Worm (Caenorhabditis elegans) whole organism, early embryonic: ENCODE data around the gene srh-24.

Experiments
- B0310.2 ChIP-seq: sonication (generic microtip); optimal IDR thresholded peaks from 2 replicates; lab custom pipeline; 2016; ENCODE audit warnings: mild to moderate bottlenecking, missing genetic modification characterization, missing compliant biosample characterization
- F13C5.2 ChIP-seq: sonication (generic microtip); optimal IDR thresholded peaks from 2 replicates; lab custom pipeline; 2017; ENCODE audit warnings: mild to moderate bottlenecking, missing genetic modification characterization, inconsistent platforms, missing compliant biosample characterization
- aly-1 ChIP-seq: sonication (generic microtip); optimal IDR thresholded peaks from 2 replicates; lab custom pipeline; 2016; ENCODE audit warnings: missing genetic modification characterization, missing compliant biosample characterization
- ama-1 ChIP-seq: fragments of 150-350 bp; optimal IDR thresholded peaks from 2 replicates; lab custom pipeline; 2014
- ceh-13 ChIP-seq: fragments of 200-800 bp; sonication (Bioruptor generic); optimal IDR thresholded peaks from 2 replicates; lab custom pipeline; 2018; ENCODE audit warnings: mild to moderate bottlenecking, missing genetic modification characterization, missing compliant biosample characterization
- ceh-36 ChIP-seq: sonication (generic microtip); optimal IDR thresholded peaks from 2 replicates; lab custom pipeline; 2016; ENCODE audit warnings: missing genetic modification characterization, inconsistent platforms, missing compliant biosample characterization
- ets-7 ChIP-seq: sonication (generic microtip); optimal IDR thresholded peaks from 2 replicates; lab custom pipeline; 2016; ENCODE audit warnings: missing genotype, missing genetic modification characterization, missing compliant biosample characterization
- flt-1 ChIP-seq: fragments of 200-800 bp; sonication (Bioruptor generic); IDR thresholded peaks from 2 replicates; pipeline ENCODE4 v1.3.6; 2022; ENCODE audit warnings: missing genetic modification characterization, missing compliant biosample characterization
- hmbx-1 ChIP-seq: sonication (generic microtip); optimal IDR thresholded peaks from 2 replicates; lab custom pipeline; 2016; ENCODE audit warnings: mild to moderate bottlenecking, missing genetic modification characterization, missing compliant biosample characterization
- hmg-4 ChIP-seq: fragments of 200-800 bp; sonication (Bioruptor generic); optimal IDR thresholded peaks from 2 replicates; lab custom pipeline; 2018; ENCODE audit warnings: mild to moderate bottlenecking, missing genetic modification characterization, missing compliant biosample characterization
- hnd-1 ChIP-seq: sonication (generic microtip); optimal IDR thresholded peaks from 2 replicates; lab custom pipeline; 2016; ENCODE audit warnings: missing genetic modification characterization, missing compliant biosample characterization
- pes-1 ChIP-seq: fragments of 200-800 bp; sonication (Bioruptor generic); IDR thresholded peaks from 2 replicates; pipeline ENCODE4 v1.3.6; 2022; ENCODE audit warnings: missing genetic modification reagents, missing genetic modification characterization, missing compliant biosample characterization
- scrt-1 ChIP-seq: fragments of 200-800 bp; sonication (Bioruptor generic); IDR thresholded peaks from 2 replicates; pipeline ENCODE4 v1.3.6; 2022; ENCODE audit warnings: missing genetic modification characterization, missing compliant biosample characterization
- sea-1 ChIP-seq: fragments of 200-800 bp; sonication (Bioruptor generic); conservative IDR thresholded peaks from 2 replicates; pipeline ENCODE4 v1.3.6; 2022; ENCODE audit warnings: missing genetic modification characterization, missing compliant biosample characterization
- tbx-11 ChIP-seq: fragments of 200-800 bp; sonication (Bioruptor generic); IDR thresholded peaks from 2 replicates; pipeline ENCODE4 v1.3.6; 2022; ENCODE audit warnings: missing genetic modification characterization, missing compliant biosample characterization
- tbx-37 ChIP-seq: fragments of 200-800 bp; sonication (Bioruptor generic); conservative IDR thresholded peaks from 2 replicates; pipeline ENCODE4 v1.3.6; 2022; ENCODE audit warnings: missing genetic modification reagents, missing genetic modification characterization, missing compliant biosample characterization
- tra-4 ChIP-seq: sonication (generic microtip); optimal IDR thresholded peaks from 2 replicates; lab custom pipeline; 2017; ENCODE audit warnings: missing genetic modification characterization, missing compliant biosample characterization

srh-24 gene

ce11 chrV:14001929-14002328, 41.1 kb upstream of the srh-24 start:
- TF ChIP-seq ceh-36 (tag; lab: Kevin White, UChicago) (no peak), tbx-11 (GFP tag; lab: Robert Waterston, UW) (no peak), tra-4 (tag; lab: Kevin White, UChicago) (no peak), hmg-4 (no peak), F13C5.2 (tag; lab: Kevin White, UChicago) (no peak), aly-1 (tag; lab: Kevin White, UChicago) (no peak), flt-1 (no peak), hmbx-1 (tag; lab: Kevin White, UChicago) (no peak), scrt-1 (GFP tag; lab: Robert Waterston, UW) (no peak), tbx-37 (GFP tag; lab: Robert Waterston, UW) (no peak), ets-7 (tag; lab: Kevin White, UChicago) (no peak), sea-1 (GFP tag; lab: Robert Waterston, UW) (no peak), hnd-1 (tag; lab: Kevin White, UChicago) (no peak)

- no peak for TF ChIP-seq hnd-1 (tag; lab: Kevin White, UChicago)
- TF ChIP-seq ceh-13 (GFP tag; lab: Kevin White, UChicago) = no peak
These were observed 32.7 kb upstream of the srh-24 start for ce11 chrV:13993478-13993877.

ce11 chrV:13992485-13992884, 31.7 kb upstream of the srh-24 start, which contains the start of gene droe-4:
Gene droe-4, plus strand, starts transcription at chrV:13992656.
- TF ChIP-seq hmbx-1 (tag; lab: Kevin White, UChicago) (no peak), hnd-1 (tag; lab: Kevin White, UChicago) (no peak), ama-1 (lab: Kevin White, UChicago) (no peak), sea-1 (GFP tag; lab: Robert Waterston, UW) (no peak), tra-4 (tag; lab: Kevin White, UChicago) (no peak), aly-1 (tag; lab: Kevin White, UChicago) (no peak), tbx-11 (GFP tag; lab: Robert Waterston, UW) (no peak), B0310.2 (tag; lab: Kevin White, UChicago) (no peak), hmg-4 (no peak), ceh-13 (GFP tag; lab: Kevin White, UChicago) (no peak), ets-7 (tag; lab: Kevin White, UChicago) (no peak), F13C5.2 (tag; lab: Kevin White, UChicago) (no peak), ceh-36 (tag; lab: Kevin White, UChicago) (no peak)

- TF ChIP-seq tra-4 (tag; lab: Kevin White, UChicago) = no peak
- no peak for TF ChIP-seq F13C5.2 (tag; lab: Kevin White, UChicago)
- no peak for TF ChIP-seq hmg-4
- no peak for TF ChIP-seq ets-7 (tag; lab: Kevin White, UChicago)
- no peak for TF ChIP-seq tbx-37 (GFP tag; lab: Robert Waterston, UW)
- no peak for TF ChIP-seq sea-1 (GFP tag; lab: Robert Waterston, UW)
- no peak for TF ChIP-seq aly-1 (tag; lab: Kevin White, UChicago)
- TF ChIP-seq flt-1 = no peak
- no peak for TF ChIP-seq ama-1 (lab: Kevin White, UChicago)
- no peak for TF ChIP-seq hmbx-1 (tag; lab: Kevin White, UChicago)
- TF ChIP-seq pes-1 (GFP tag; lab: Robert Waterston, UW) = no peak
- no peak for TF ChIP-seq ceh-13 (GFP tag; lab: Kevin White, UChicago)
- no peak for TF ChIP-seq B0310.2 (tag; lab: Kevin White, UChicago)
- no peak for TF ChIP-seq tbx-11 (GFP tag; lab: Robert Waterston, UW)
- no peak for TF ChIP-seq scrt-1 (GFP tag; lab: Robert Waterston, UW)
- TF ChIP-seq hnd-1 (tag; lab: Kevin White, UChicago) = no peak
These were observed 26.0 kb upstream of the srh-24 start for ce11 chrV:13986823-13987222.

ce11 chrV:13984828-13985227, 24.0 kb upstream of the srh-24 start, which contains the start of gene end-1:
Gene end-1, plus strand, starts transcription at chrV:13985128.
- no peak for TF ChIP-seq hmg-4
- TF ChIP-seq tbx-37 (GFP tag; lab: Robert Waterston, UW) = no peak

ce11 chrV:13981677-13982076, 20.9 kb upstream of the srh-24 start:
- TF ChIP-seq F13C5.2 (tag; lab: Kevin White, UChicago) = no peak
- TF ChIP-seq ceh-13 (GFP tag; lab: Kevin White, UChicago) = no peak
- TF ChIP-seq flt-1 = no peak
- TF ChIP-seq scrt-1 (GFP tag; lab: Robert Waterston, UW) = no peak
- no peak for TF ChIP-seq ama-1 (lab: Kevin White, UChicago)

ce11 chrV:13980807-13981206, 20.0 kb upstream of the srh-24 start, which contains the start of gene eol-1:
Gene eol-1, minus strand, starts transcription at chrV:13980907.
- TF ChIP-seq hmbx-1 (tag; lab: Kevin White, UChicago) (no peak), hmg-4 (no peak), ets-7 (tag; lab: Kevin White, UChicago) (no peak), sea-1 (GFP tag; lab: Robert Waterston, UW) (no peak), aly-1 (tag; lab: Kevin White, UChicago) (no peak)

ce11 chrV:13963279-13963976, 2.6 kb upstream of the srh-24 start, which contains the start of gene sao-1:
Gene sao-1, plus strand, starts transcription at chrV:13963926.
- TF ChIP-seq ets-7 (tag; lab: Kevin White, UChicago) (no peak), scrt-1 (GFP tag; lab: Robert Waterston, UW) (no peak), tbx-11 (GFP tag; lab: Robert Waterston, UW) (no peak), aly-1 (tag; lab: Kevin White, UChicago) (no peak), ama-1 (lab: Kevin White, UChicago) (no peak), hmbx-1 (tag; lab: Kevin White, UChicago) (no peak), hnd-1 (tag; lab: Kevin White, UChicago) (no peak), sea-1 (GFP tag; lab: Robert Waterston, UW) (no peak), tra-4 (tag; lab: Kevin White, UChicago) (no peak), F13C5.2 (tag; lab: Kevin White, UChicago) (no peak), flt-1 (no peak), ceh-36 (tag; lab: Kevin White, UChicago) (no peak)
